Fruit fly (Drosophila melanogaster) whole organism, embryonic: ENCODE data around the gene CG32537.
A peak's percentile ranks its signal among the peaks of the same experiment; 100 is the strongest.

Source experiments
- Atf3 ChIP-seq: fragments of 200-800 bp; sonication (Bioruptor generic); optimal IDR thresholded peaks from 3 replicates; lab custom pipeline; 2016; ENCODE audit warnings: missing biosample characterization, missing genetic modification characterization
- Blimp-1 ChIP-seq: fragments of 200-800 bp; sonication (Bioruptor generic); optimal IDR thresholded peaks from 3 replicates; lab custom pipeline; 2018; ENCODE audit warnings: missing biosample characterization, missing genetic modification characterization, mild to moderate bottlenecking, moderate library complexity, missing genetic modification reagents
- CG12236 ChIP-seq: fragments of 200-800 bp; sonication (Bioruptor generic); optimal IDR thresholded peaks from 2 replicates; lab custom pipeline; 2016; ENCODE audit warnings: missing biosample characterization, missing genetic modification characterization
- CG12391 ChIP-seq: fragments of 200-800 bp; sonication (Bioruptor generic); optimal IDR thresholded peaks from 3 replicates; lab custom pipeline; 2018; ENCODE audit warnings: missing biosample characterization, mild to moderate bottlenecking, missing genetic modification characterization, moderate library complexity
- CG12769 ChIP-seq: fragments of 200-800 bp; sonication (Bioruptor generic); optimal IDR thresholded peaks from 2 replicates; lab custom pipeline; 2019; ENCODE audit warnings: missing biosample characterization, mild to moderate bottlenecking, missing genetic modification characterization, moderate library complexity
- CG13624 ChIP-seq: fragments of 200-800 bp; sonication (Bioruptor generic); optimal IDR thresholded peaks from 2 replicates; lab custom pipeline; 2016; ENCODE audit warnings: missing biosample characterization, missing genetic modification characterization
- CG14014 ChIP-seq: fragments of 200-800 bp; sonication (Bioruptor generic); IDR thresholded peaks from 2 replicates; pipeline ENCODE4 v1.3.6; 2022; ENCODE audit warnings: missing biosample characterization, missing genetic modification characterization
- CG14965 ChIP-seq: fragments of 200-800 bp; sonication (Bioruptor generic); optimal IDR thresholded peaks from 2 replicates; lab custom pipeline; 2016; ENCODE audit warnings: missing biosample characterization, missing genetic modification characterization, borderline replicate concordance
- CG17568 ChIP-seq: fragments of 200-800 bp; sonication (Bioruptor generic); optimal IDR thresholded peaks from 2 replicates; lab custom pipeline; 2018; ENCODE audit warnings: missing biosample characterization, mild to moderate bottlenecking, missing genetic modification characterization, moderate library complexity
- CG2120 ChIP-seq: fragments of 200-800 bp; sonication (Bioruptor generic); optimal IDR thresholded peaks from 3 replicates; lab custom pipeline; 2016; ENCODE audit warnings: missing biosample characterization, missing genetic modification characterization
- CG32772 ChIP-seq: fragments of 200-800 bp; sonication (Bioruptor generic); IDR thresholded peaks from 2 replicates; pipeline ENCODE4 v1.3.6; 2022; ENCODE audit warnings: missing biosample characterization, missing genetic modification characterization
- CG3838 ChIP-seq: fragments of 200-800 bp; sonication (Bioruptor generic); optimal IDR thresholded peaks from 3 replicates; lab custom pipeline; 2016; ENCODE audit warnings: missing biosample characterization, missing genetic modification characterization
- CG4328 ChIP-seq: fragments of 200-800 bp; sonication (Bioruptor generic); optimal IDR thresholded peaks from 3 replicates; lab custom pipeline; 2017; ENCODE audit warnings: missing biosample characterization, missing genetic modification reagents, missing genetic modification characterization
- CG4707 ChIP-seq: fragments of 200-800 bp; sonication (Bioruptor generic); optimal IDR thresholded peaks from 2 replicates; lab custom pipeline; 2018; ENCODE audit warnings: missing biosample characterization, mild to moderate bottlenecking, missing genetic modification characterization, moderate library complexity
- CG8281 ChIP-seq: fragments of 200-800 bp; sonication (Bioruptor generic); optimal IDR thresholded peaks from 2 replicates; lab custom pipeline; 2018; ENCODE audit warnings: missing biosample characterization, mild to moderate bottlenecking, missing genetic modification characterization, moderate library complexity
- Camta ChIP-seq: fragments of 200-800 bp; sonication (Bioruptor generic); optimal IDR thresholded peaks from 2 replicates; lab custom pipeline; 2016; ENCODE audit warnings: missing biosample characterization, missing genetic modification characterization
- D19A ChIP-seq: fragments of 200-800 bp; optimal IDR thresholded peaks from 3 replicates; lab custom pipeline; 2019; ENCODE audit warnings: missing biosample characterization, mild to moderate bottlenecking, missing genetic modification characterization, moderate library complexity
- Dll ChIP-seq: fragments of 200-800 bp; sonication (Bioruptor generic); IDR thresholded peaks from 4 replicates; pipeline ENCODE4 v1.3.6; 2022; ENCODE audit warnings: missing biosample characterization, missing genetic modification characterization; ENCODE audit not compliant: partially characterized antibody
- Elba2 ChIP-seq: fragments of 200-800 bp; sonication (Bioruptor generic); optimal IDR thresholded peaks from 3 replicates; lab custom pipeline; 2016; ENCODE audit warnings: missing biosample characterization, missing genetic modification characterization
- Gug ChIP-seq: fragments of 200-800 bp; sonication (Bioruptor generic); IDR thresholded peaks from 4 replicates; pipeline ENCODE4 v1.3.6; 2022; ENCODE audit warnings: missing biosample characterization, missing genetic modification characterization
- H2.0 ChIP-seq: fragments of 200-800 bp; sonication (Bioruptor generic); IDR thresholded peaks from 2 replicates; pipeline ENCODE4 v1.3.6; 2022; ENCODE audit warnings: missing biosample characterization, missing genetic modification characterization
- HLH54F ChIP-seq: fragments of 200-800 bp; sonication (Bioruptor generic); optimal IDR thresholded peaks from 3 replicates; lab custom pipeline; 2016; ENCODE audit warnings: missing biosample characterization, missing genetic modification characterization
- Lhr ChIP-seq: fragments of 200-800 bp; sonication (Bioruptor generic); optimal IDR thresholded peaks from 3 replicates; lab custom pipeline; 2017; ENCODE audit warnings: mild to moderate bottlenecking, missing biosample characterization, missing genetic modification reagents, missing genetic modification characterization
- Mad ChIP-seq: fragments of 200-800 bp; sonication (Bioruptor generic); optimal IDR thresholded peaks from 2 replicates; lab custom pipeline; 2016; ENCODE audit warnings: missing biosample characterization, missing genetic modification characterization
- NK7.1 ChIP-seq: fragments of 200-800 bp; sonication (Bioruptor generic); optimal IDR thresholded peaks from 3 replicates; lab custom pipeline; 2016; ENCODE audit warnings: missing biosample characterization, missing genetic modification characterization
- Opbp ChIP-seq: fragments of 200-800 bp; sonication (Bioruptor generic); IDR thresholded peaks from 3 replicates; pipeline ENCODE4 v1.3.6; 2022; ENCODE audit warnings: missing biosample characterization, missing genetic modification characterization; ENCODE audit not compliant: partially characterized antibody
- Spps ChIP-seq: fragments of 200-800 bp; sonication (Bioruptor generic); optimal IDR thresholded peaks from 2 replicates; lab custom pipeline; 2018; ENCODE audit warnings: missing biosample characterization, mild to moderate bottlenecking, missing genetic modification characterization
- Ssrp ChIP-seq: fragments of 200-800 bp; sonication (Bioruptor generic); optimal IDR thresholded peaks from 2 replicates; lab custom pipeline; 2018; ENCODE audit warnings: missing biosample characterization, mild to moderate bottlenecking, missing genetic modification characterization, moderate library complexity
- TFAM ChIP-seq: fragments of 200-800 bp; sonication (Bioruptor generic); optimal IDR thresholded peaks from 2 replicates; lab custom pipeline; 2017; ENCODE audit warnings: missing biosample characterization, missing genetic modification characterization, inconsistent platforms
- Xbp1 ChIP-seq: fragments of 200-800 bp; sonication (Bioruptor generic); optimal IDR thresholded peaks from 3 replicates; lab custom pipeline; 2016; ENCODE audit warnings: missing biosample characterization, mild to moderate bottlenecking, missing genetic modification characterization
- ab ChIP-seq: fragments of 200-800 bp; sonication (Bioruptor generic); optimal IDR thresholded peaks from 2 replicates; lab custom pipeline; 2016; ENCODE audit warnings: missing biosample characterization, missing genetic modification characterization
- cato ChIP-seq: fragments of 200-800 bp; sonication (Bioruptor generic); optimal IDR thresholded peaks from 2 replicates; lab custom pipeline; 2016; ENCODE audit warnings: missing biosample characterization, missing genetic modification characterization, borderline replicate concordance
- crc ChIP-seq: fragments of 200-800 bp; sonication (Bioruptor generic); optimal IDR thresholded peaks from 2 replicates; lab custom pipeline; 2016; ENCODE audit warnings: missing biosample characterization, missing genetic modification characterization
- croc ChIP-seq: fragments of 200-800 bp; sonication (Bioruptor generic); conservative IDR thresholded peaks from 3 replicates; pipeline ENCODE4 v1.3.6; 2022; ENCODE audit warnings: missing biosample characterization, missing genetic modification characterization
- ems ChIP-seq: fragments of 200-800 bp; sonication (Bioruptor generic); optimal IDR thresholded peaks from 3 replicates; lab custom pipeline; 2016; ENCODE audit warnings: missing biosample characterization, missing genetic modification characterization
- gce ChIP-seq: fragments of 200-800 bp; sonication (Bioruptor generic); IDR thresholded peaks from 3 replicates; pipeline ENCODE4 v1.3.6; 2022; ENCODE audit warnings: missing biosample characterization, missing genetic modification characterization
- jumu ChIP-seq: fragments of 200-800 bp; sonication (Bioruptor generic); optimal IDR thresholded peaks from 3 replicates; lab custom pipeline; 2016; ENCODE audit warnings: missing biosample characterization, missing genetic modification characterization
- kah ChIP-seq: fragments of 200-800 bp; sonication (Bioruptor generic); optimal IDR thresholded peaks from 2 replicates; lab custom pipeline; 2018; ENCODE audit warnings: missing biosample characterization, mild to moderate bottlenecking, missing genetic modification characterization
- ken ChIP-seq: fragments of 200-800 bp; sonication (Bioruptor generic); IDR thresholded peaks from 3 replicates; pipeline ENCODE4 v1.3.6; 2022; ENCODE audit warnings: missing biosample characterization, missing genetic modification characterization
- nerfin-1 ChIP-seq: fragments of 200-800 bp; sonication (Bioruptor generic); optimal IDR thresholded peaks from 3 replicates; lab custom pipeline; 2019; ENCODE audit warnings: missing biosample characterization, mild to moderate bottlenecking, missing genetic modification characterization, moderate library complexity
- oc ChIP-seq: fragments of 200-800 bp; sonication (Bioruptor generic); optimal IDR thresholded peaks from 2 replicates; lab custom pipeline; 2018; ENCODE audit warnings: missing biosample characterization, mild to moderate bottlenecking, missing genetic modification characterization, moderate library complexity
- onecut ChIP-seq: fragments of 200-800 bp; sonication (Bioruptor generic); IDR thresholded peaks from 2 replicates; pipeline ENCODE4 v1.3.6; 2022; ENCODE audit warnings: missing biosample characterization, missing genetic modification characterization
- p53 ChIP-seq: fragments of 200-800 bp; sonication (Bioruptor generic); optimal IDR thresholded peaks from 2 replicates; lab custom pipeline; 2016; ENCODE audit warnings: missing biosample characterization, missing genetic modification characterization
- pita ChIP-seq: fragments of 200-800 bp; sonication (Bioruptor generic); optimal IDR thresholded peaks from 2 replicates; lab custom pipeline; 2017; ENCODE audit warnings: missing biosample characterization, mild to moderate bottlenecking, missing genetic modification characterization
- run ChIP-seq: fragments of 200-800 bp; sonication (Bioruptor generic); optimal IDR thresholded peaks from 3 replicates; lab custom pipeline; 2018; ENCODE audit warnings: missing biosample characterization, mild to moderate bottlenecking, missing genetic modification characterization
- sug ChIP-seq: fragments of 200-800 bp; optimal IDR thresholded peaks from 2 replicates; lab custom pipeline; 2019; ENCODE audit warnings: missing biosample characterization, mild to moderate bottlenecking, missing genetic modification characterization, moderate library complexity
- vnd ChIP-seq: fragments of 200-800 bp; sonication (Bioruptor generic); IDR thresholded peaks from 3 replicates; pipeline ENCODE4 v1.3.6; 2022; ENCODE audit warnings: missing biosample characterization, missing genetic modification characterization; ENCODE audit not compliant: partially characterized antibody
- z ChIP-seq: fragments of 200-800 bp; sonication (Bioruptor generic); IDR thresholded peaks from 3 replicates; pipeline ENCODE4 v1.3.6; 2022; ENCODE audit warnings: missing biosample characterization, missing genetic modification characterization
- zen ChIP-seq: fragments of 200-800 bp; sonication (Bioruptor generic); optimal IDR thresholded peaks from 3 replicates; lab custom pipeline; 2018; ENCODE audit warnings: missing biosample characterization, mild to moderate bottlenecking, missing genetic modification characterization, moderate library complexity
- zen2 ChIP-seq: fragments of 200-800 bp; sonication (Bioruptor generic); IDR thresholded peaks from 3 replicates; pipeline ENCODE4 v1.3.6; 2022; ENCODE audit warnings: missing biosample characterization, missing genetic modification characterization; ENCODE audit not compliant: partially characterized antibody
- zfh1 ChIP-seq: fragments of 200-800 bp; sonication (Bioruptor generic); IDR thresholded peaks from 3 replicates; pipeline ENCODE4 v1.3.6; 2022; ENCODE audit warnings: missing biosample characterization, missing genetic modification characterization

CG32537 gene

dm6 chrX:19323835-19324133, 47.4 kb upstream of the CG32537 start (continued):
- TF ChIP-seq NK7.1 (no peak), Dll (GFP tag; lab: Robert Waterston, UW) (no peak), run (tag; lab: Kevin White, UChicago) (peak; percentile 35), jumu (GFP tag; lab: Kevin White, UChicago) (peak; percentile 55), Spps (tag; lab: Kevin White, UChicago) (peak; percentile 51), Gug (GFP tag; lab: Robert Waterston, UW) (peak; percentile 68), onecut (GFP tag; lab: Robert Waterston, UW) (peak; percentile 71), CG17568 (GFP tag; lab: Kevin White, UChicago) (peak; percentile 72), CG2120 (peak; percentile 96), zen2 (GFP tag; lab: Robert Waterston, UW) (no peak), kah (GFP tag; lab: Kevin White, UChicago) (peak; percentile 66), CG14014 (peak; percentile 70), CG8281 (peak; percentile 34), Mad (peak; percentile 65), Camta (GFP tag; lab: Kevin White, UChicago) (peak; percentile 57), Atf3 (peak; percentile 57), Elba2 (GFP tag; lab: Kevin White, UChicago) (no peak), CG4328 (GFP tag; lab: Kevin White, UChicago) (peak; percentile 50), CG12769 (tag; lab: Kevin White, UChicago) (peak; percentile 93), CG4707 (GFP tag; lab: Kevin White, UChicago) (peak; percentile 36), zen (peak; percentile 63), crc (GFP tag; lab: Kevin White, UChicago) (peak; percentile 67), p53 (GFP tag; lab: Kevin White, UChicago) (no peak), pita (GFP tag; lab: Kevin White, UChicago) (no peak), Blimp-1 (GFP tag; lab: Kevin White, UChicago) (peak; percentile 82), zfh1 (GFP tag; lab: Robert Waterston, UW) (peak; percentile 81), Ssrp (tag; lab: Kevin White, UChicago) (peak; percentile 70), CG12391 (peak; percentile 87), HLH54F (GFP tag; lab: Kevin White, UChicago) (peak; percentile 78), ken (GFP tag; lab: Robert Waterston, UW) (0 out of 3 replicates have a peak, but pooled peaks have one; percentile 43), Lhr (GFP tag; lab: Kevin White, UChicago) (peak; percentile 28), H2.0 (peak; percentile 68), CG13624 (GFP tag; lab: Kevin White, UChicago) (peak; percentile 49), nerfin-1 (tag; lab: Kevin White, UChicago) (peak; percentile 50), Xbp1 (GFP tag; lab: Kevin White, UChicago) (peak; percentile 77), CG14965 (GFP tag; lab: Kevin White, UChicago) (no peak), D19A (tag; lab: Kevin White, UChicago) (peak; percentile 65), Opbp (GFP tag; lab: Robert Waterston, UW) (no peak), oc (tag; lab: Kevin White, UChicago) (peak; percentile 78), ems (peak; percentile 76), ab (GFP tag; lab: Kevin White, UChicago) (peak; percentile 6), CG3838 (GFP tag; lab: Kevin White, UChicago) (peak; percentile 74), z (GFP tag; lab: Robert Waterston, UW) (no peak), gce (GFP tag; lab: Robert Waterston, UW) (0 out of 3 replicates have a peak, but pooled peaks have one; percentile 33), croc (peak; percentile 57), sug (tag; lab: Kevin White, UChicago) (peak; percentile 67), CG32772 (GFP tag; lab: Robert Waterston, UW) (peak; percentile 83), CG12236 (GFP tag; lab: Kevin White, UChicago) (peak; percentile 54), vnd (GFP tag; lab: Robert Waterston, UW) (no peak), TFAM (GFP tag; lab: Kevin White, UChicago) (no peak), cato (GFP tag; lab: Kevin White, UChicago) (no peak)
